Worm (Caenorhabditis elegans) whole organism, L2 larva: Measurements from ENCODE around the gene F09C6.10.

ENCODE experiments used
- ama-1 ChIP-seq: fragments of 150-350 bp; optimal IDR thresholded peaks from 2 replicates; lab custom pipeline; 2018; ENCODE audit warnings: inconsistent platforms
- dmd-4 ChIP-seq: sonication (generic microtip); optimal IDR thresholded peaks from 2 replicates; lab custom pipeline; 2017; ENCODE audit warnings: missing biosample characterization, missing genetic modification characterization
- egl-27 ChIP-seq: sonication (generic microtip); optimal IDR thresholded peaks from 3 replicates; lab custom pipeline; 2017; ENCODE audit warnings: missing biosample characterization, missing genetic modification reagents, missing genetic modification characterization
- lin-11 ChIP-seq: fragments of 150-350 bp; sonication (generic microtip); optimal IDR thresholded peaks from 2 replicates; lab custom pipeline; 2014; ENCODE audit warnings: missing biosample characterization, missing genetic modification characterization, inconsistent platforms, mixed read lengths
- lin-13 ChIP-seq: fragments of 150-350 bp; optimal IDR thresholded peaks from 2 replicates; lab custom pipeline; 2014; ENCODE audit warnings: missing biosample characterization, missing genetic modification reagents, missing genetic modification characterization
- nhr-11 ChIP-seq: fragments of 150-350 bp; optimal IDR thresholded peaks from 2 replicates; lab custom pipeline; 2014; ENCODE audit warnings: missing biosample characterization, missing genetic modification characterization
- nhr-237 ChIP-seq: fragments of 150-350 bp; optimal IDR thresholded peaks from 2 replicates; lab custom pipeline; 2014; ENCODE audit warnings: missing biosample characterization, missing genetic modification characterization
- nhr-77 ChIP-seq: fragments of 150-350 bp; optimal IDR thresholded peaks from 2 replicates; lab custom pipeline; 2014; ENCODE audit warnings: missing biosample characterization, missing genetic modification characterization
- unc-62 ChIP-seq: fragments of 150-350 bp; optimal IDR thresholded peaks from 2 replicates; lab custom pipeline; 2014; ENCODE audit warnings: missing biosample characterization, missing genetic modification reagents, missing genetic modification characterization

DNA sequence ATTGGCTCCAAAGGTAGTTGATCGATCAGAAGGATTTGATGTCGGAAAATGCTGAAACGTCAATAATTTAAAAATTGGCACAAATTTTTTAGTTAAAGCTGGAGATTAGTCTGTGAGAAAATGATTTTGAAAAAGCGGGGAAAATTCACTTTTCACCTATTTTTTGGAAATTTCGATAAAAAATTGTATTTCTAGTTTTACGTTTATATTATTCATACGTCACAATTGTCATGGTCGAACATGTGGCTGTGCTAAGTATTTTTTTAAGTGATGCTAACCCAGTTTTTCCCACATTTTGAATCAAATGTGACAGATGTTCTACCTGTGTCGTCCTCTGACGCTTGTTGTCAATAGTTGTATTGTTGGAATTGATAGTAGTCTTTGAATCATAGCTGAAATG is 36.4 kb downstream of the F09C6.10 start:
- TF ChIP-seq dmd-4 (tag; lab: Kevin White, UChicago) = no peak
- no peak for TF ChIP-seq ama-1 (lab: Kevin White, UChicago)
- no peak for TF ChIP-seq nhr-77 (tag; lab: Kevin White, UChicago)
- no peak for TF ChIP-seq egl-27 (tag; lab: Kevin White, UChicago)
- TF ChIP-seq unc-62 (GFP tag; lab: Kevin White, UChicago) = no peak
- no peak for TF ChIP-seq lin-11 (tag; lab: Kevin White, UChicago)
- no peak for TF ChIP-seq nhr-11 (tag; lab: Kevin White, UChicago)
- no peak for TF ChIP-seq lin-13
- TF ChIP-seq nhr-237 (tag; lab: Kevin White, UChicago) = no peak
